Worm (Caenorhabditis elegans): ENCODE results near the gene vit-3.

Gene vit-3

ce11 chrX:3572490-3572889 is at the start of gene vit-3:
vit-3 (minus strand) TSS chrX:3572549.
- TF ChIP-seq nhr-237 (tag; optimal IDR thresholded peaks at IDR 0.05) (no peak), unc-39 (tag; optimal IDR thresholded peaks at IDR 0.05) (no peak), ceh-82 (tag; optimal IDR thresholded peaks at IDR 0.05) (no peak), ceh-16 (tag; optimal IDR thresholded peaks at IDR 0.05) (no peak), elt-3 (tag; optimal IDR thresholded peaks at IDR 0.05) (no peak), aly-2 (tag; optimal IDR thresholded peaks at IDR 0.05) (no peak), snpc-4 (tag; optimal IDR thresholded peaks at IDR 0.05) (no peak), skn-1 (tag; optimal IDR thresholded peaks at IDR 0.05) (no peak), F13H6.1 (tag; optimal IDR thresholded peaks at IDR 0.05) (no peak), ztf-4 (tag; optimal IDR thresholded peaks at IDR 0.05) (no peak), elt-1 (tag; optimal IDR thresholded peaks at IDR 0.05) (no peak), ama-1 (optimal IDR thresholded peaks at IDR 0.05) (no peak), egl-27 (tag; optimal IDR thresholded peaks at IDR 0.05) (no peak), alr-1 (tag; optimal IDR thresholded peaks at IDR 0.05) (no peak), Y55F3AM.14 (GFP tag; optimal IDR thresholded peaks at IDR 0.05) (no peak), R02D3.7 (tag; optimal IDR thresholded peaks at IDR 0.05) (no peak)

DNA sequence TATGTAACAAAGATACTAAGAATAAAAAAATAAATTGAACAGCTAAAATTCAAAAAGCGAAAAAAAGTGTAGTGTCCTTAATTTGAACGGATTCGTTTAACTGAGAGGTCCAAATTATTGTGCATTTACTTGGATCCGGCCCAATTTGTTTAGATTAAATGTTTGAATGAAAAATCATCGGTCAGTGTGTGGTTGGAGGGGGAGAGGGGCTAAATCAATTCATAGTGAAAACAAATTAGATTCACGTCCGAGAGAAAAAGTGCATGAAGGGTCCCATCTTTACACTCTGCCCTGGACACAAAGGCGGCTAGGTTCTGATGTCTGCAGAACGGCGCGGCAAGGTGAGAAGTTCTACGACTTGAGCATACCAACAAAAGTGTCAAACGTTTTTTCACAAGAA is 46.5 kb upstream of the vit-3 start:
- TF ChIP-seq nhr-6 (tag; optimal IDR thresholded peaks at IDR 0.05) (no peak), Y55F3AM.14 (GFP tag; optimal IDR thresholded peaks at IDR 0.05) (no peak), sma-3 (GFP tag; optimal IDR thresholded peaks at IDR 0.05) (no peak), ztf-1 (GFP tag; conservative IDR thresholded peaks at IDR 0.05) (no peak), ama-1 (optimal IDR thresholded peaks at IDR 0.05) (no peak), blmp-1 (tag; optimal IDR thresholded peaks at IDR 0.05; ENCODE audit: insufficient read depth) (no peak), nhr-10 (tag; optimal IDR thresholded peaks at IDR 0.05) (no peak), fos-1 (tag; optimal IDR thresholded peaks at IDR 0.05) (no peak), egl-27 (tag; optimal IDR thresholded peaks at IDR 0.05) (no peak), peb-1 (tag; optimal IDR thresholded peaks at IDR 0.05) (no peak), nhr-237 (tag; optimal IDR thresholded peaks at IDR 0.05) (no peak), unc-62 (GFP tag; optimal IDR thresholded peaks at IDR 0.05) (no peak), F13H6.1 (tag; optimal IDR thresholded peaks at IDR 0.05) (no peak)

- TF ChIP-seq zag-1 (tag; optimal IDR thresholded peaks at IDR 0.05) (no peak), egl-27 (tag; optimal IDR thresholded peaks at IDR 0.05) (no peak), nhr-129 (tag; optimal IDR thresholded peaks at IDR 0.05) (no peak), nhr-10 (tag; optimal IDR thresholded peaks at IDR 0.05) (no peak), alr-1 (tag; optimal IDR thresholded peaks at IDR 0.05) (no peak), mdl-1 (tag; optimal IDR thresholded peaks at IDR 0.05) (no peak), lin-13 (GFP tag; optimal IDR thresholded peaks at IDR 0.05) (no peak)
These were observed 44.9 kb upstream of the vit-3 start, which contains the start of gene del-9 for ce11 chrX:3617218-3617617. del-9 (minus strand) TSS chrX:3617318.

DNA sequence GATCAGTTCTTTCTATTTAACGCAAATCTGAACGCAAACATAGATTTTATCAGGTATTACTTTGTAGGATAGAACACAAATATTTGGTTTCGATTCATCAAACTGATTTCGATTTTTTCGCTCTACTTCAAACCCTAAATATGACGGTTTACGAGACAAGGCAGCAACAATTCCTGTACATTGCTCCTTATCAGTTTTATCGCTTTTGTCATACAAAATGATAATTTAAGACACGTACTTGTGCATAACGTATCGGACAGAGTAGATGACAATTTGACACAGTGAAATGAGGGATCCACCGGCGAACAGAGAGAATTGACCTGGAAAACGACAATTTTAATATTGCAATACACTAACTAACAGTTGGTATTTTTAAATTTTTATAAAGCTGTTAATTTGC is 41.3 kb upstream of the vit-3 start:
- TF ChIP-seq fos-1 (tag; optimal IDR thresholded peaks at IDR 0.05) (peak; percentile 94), crh-2 (tag; optimal IDR thresholded peaks at IDR 0.05) (peak; percentile 61), unc-39 (tag; optimal IDR thresholded peaks at IDR 0.05) (no peak)

DNA sequence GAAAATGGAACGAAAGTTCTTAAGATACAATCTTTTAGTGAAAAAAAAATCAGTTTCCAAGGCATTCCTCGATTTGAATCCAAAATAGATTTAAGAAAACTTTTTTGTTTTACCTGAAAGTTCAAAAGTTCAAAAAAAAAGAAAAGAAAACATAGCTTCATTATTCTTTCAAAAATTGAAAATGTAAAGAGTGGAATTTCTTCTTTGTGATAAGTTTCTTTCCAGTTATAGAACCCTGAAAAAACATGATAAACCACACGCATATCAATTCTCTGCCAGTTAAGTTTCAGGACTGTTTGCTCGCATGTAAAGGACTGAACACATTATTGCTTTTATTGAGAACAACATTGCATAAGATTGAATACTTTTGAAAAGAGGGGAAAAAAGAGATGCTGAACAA is 39.4 kb upstream of the vit-3 start:
- TF ChIP-seq nhr-237 (tag; optimal IDR thresholded peaks at IDR 0.05) (no peak), crh-2 (tag; optimal IDR thresholded peaks at IDR 0.05) (no peak), sma-3 (GFP tag; optimal IDR thresholded peaks at IDR 0.05) (no peak), nhr-129 (tag; optimal IDR thresholded peaks at IDR 0.05) (no peak), snpc-4 (tag; optimal IDR thresholded peaks at IDR 0.05) (no peak), lin-13 (GFP tag; optimal IDR thresholded peaks at IDR 0.05) (no peak), Y55F3AM.14 (GFP tag; optimal IDR thresholded peaks at IDR 0.05) (no peak), R02D3.7 (tag; optimal IDR thresholded peaks at IDR 0.05) (no peak), C34F6.9 (tag; optimal IDR thresholded peaks at IDR 0.05) (no peak), unc-55 (GFP tag; optimal IDR thresholded peaks at IDR 0.05) (no peak)

- TF ChIP-seq fos-1 (tag; optimal IDR thresholded peaks at IDR 0.05) (peak; percentile 83), nhr-6 (tag; optimal IDR thresholded peaks at IDR 0.05) (no peak), R02D3.7 (tag; optimal IDR thresholded peaks at IDR 0.05) (no peak), ceh-16 (tag; optimal IDR thresholded peaks at IDR 0.05) (no peak), unc-39 (tag; optimal IDR thresholded peaks at IDR 0.05) (no peak), alr-1 (tag; optimal IDR thresholded peaks at IDR 0.05) (no peak), C34F6.9 (tag; optimal IDR thresholded peaks at IDR 0.05) (no peak), ztf-1 (GFP tag; conservative IDR thresholded peaks at IDR 0.05) (no peak), lin-39 (tag; optimal IDR thresholded peaks at IDR 0.05) (no peak), gmeb-1 (tag; optimal IDR thresholded peaks at IDR 0.05) (peak; percentile 30), crh-2 (tag; optimal IDR thresholded peaks at IDR 0.05) (peak; percentile 77), ztf-11 (tag; optimal IDR thresholded peaks at IDR 0.05) (no peak)
These were observed 38.8 kb upstream of the vit-3 start, which contains the start of gene C18B2.5 for ce11 chrX:3611042-3611623. C18B2.5 (minus strand) TSS chrX:3611092.
